Worm (Caenorhabditis elegans) whole organism, young adult: ENCODE data around the gene C07B5.3.

Source experiments
- B0019.2 ChIP-seq: fragments of 200-800 bp; sonication (Bioruptor generic); conservative IDR thresholded peaks from 2 replicates; pipeline ENCODE4 v1.3.6; 2022; ENCODE audit warnings: missing genetic modification reagents, missing genetic modification characterization, missing compliant biosample characterization
- B0261.1 ChIP-seq: sonication (generic microtip); optimal IDR thresholded peaks from 2 replicates; lab custom pipeline; 2016; ENCODE audit warnings: mild to moderate bottlenecking, missing genetic modification characterization, moderate library complexity, missing compliant biosample characterization
- B0336.3 ChIP-seq: fragments of 200-800 bp; sonication (Bioruptor generic); IDR thresholded peaks from 2 replicates; pipeline ENCODE4 v1.3.6; 2022; ENCODE audit warnings: missing genetic modification characterization, missing compliant biosample characterization
- C17E4.6 ChIP-seq: fragments of 200-800 bp; sonication (Bioruptor generic); IDR thresholded peaks from 2 replicates; pipeline ENCODE4 v1.3.6; 2022; ENCODE audit warnings: missing genetic modification reagents, missing genetic modification characterization, missing compliant biosample characterization
- F55B11.4 ChIP-seq: sonication (generic microtip); optimal IDR thresholded peaks from 2 replicates; lab custom pipeline; 2016; ENCODE audit warnings: missing compliant biosample characterization, missing genetic modification characterization, borderline replicate concordance; ENCODE audit not compliant: insufficient read depth
- F57C9.4 ChIP-seq: sonication (generic microtip); optimal IDR thresholded peaks from 2 replicates; lab custom pipeline; 2017; ENCODE audit warnings: mild to moderate bottlenecking, missing genetic modification characterization, missing compliant biosample characterization
- K12H6.12 ChIP-seq: fragments of 200-800 bp; sonication (Bioruptor generic); optimal IDR thresholded peaks from 2 replicates; lab custom pipeline; 2018; ENCODE audit warnings: mild to moderate bottlenecking, missing genetic modification characterization, missing compliant biosample characterization
- Y53F4B.3 ChIP-seq: fragments of 200-800 bp; sonication (Bioruptor generic); IDR thresholded peaks from 2 replicates; pipeline ENCODE4 v1.3.6; 2022; ENCODE audit warnings: missing genetic modification reagents, missing genetic modification characterization, missing compliant biosample characterization
- Y56A3A.18 ChIP-seq: fragments of 200-800 bp; sonication (Bioruptor generic); IDR thresholded peaks from 2 replicates; pipeline ENCODE4 v1.3.6; 2022; ENCODE audit warnings: missing genetic modification reagents, missing genetic modification characterization, missing compliant biosample characterization
- Y67H2A.10 ChIP-seq: fragments of 200-800 bp; sonication (Bioruptor generic); conservative IDR thresholded peaks from 2 replicates; pipeline ENCODE4 v1.3.6; 2022; ENCODE audit warnings: missing genetic modification reagents, missing genetic modification characterization, missing compliant biosample characterization
- Y95B8A.8 ChIP-seq: fragments of 200-800 bp; sonication (Bioruptor generic); IDR thresholded peaks from 2 replicates; pipeline ENCODE4 v1.3.6; 2022; ENCODE audit warnings: missing genetic modification reagents, missing genetic modification characterization, missing compliant biosample characterization
- aptf-3 ChIP-seq: fragments of 200-800 bp; sonication (Bioruptor generic); IDR thresholded peaks from 2 replicates; pipeline ENCODE4 v1.3.6; 2022; ENCODE audit warnings: missing genetic modification characterization, missing compliant biosample characterization
- attf-3 ChIP-seq: fragments of 200-800 bp; sonication (Bioruptor generic); conservative IDR thresholded peaks from 2 replicates; pipeline ENCODE4 v1.3.6; 2022; ENCODE audit warnings: missing genetic modification reagents, missing genetic modification characterization, missing compliant biosample characterization
- cebp-2 ChIP-seq: fragments of 200-800 bp; sonication (Bioruptor generic); IDR thresholded peaks from 2 replicates; pipeline ENCODE4 v1.3.6; 2022; ENCODE audit warnings: missing genetic modification characterization, missing compliant biosample characterization
- ceh-100 ChIP-seq: fragments of 200-800 bp; sonication (Bioruptor generic); IDR thresholded peaks from 2 replicates; pipeline ENCODE4 v1.3.6; 2022; ENCODE audit warnings: missing genetic modification reagents, missing genetic modification characterization, missing compliant biosample characterization
- ceh-40 ChIP-seq: fragments of 200-800 bp; sonication (Bioruptor generic); IDR thresholded peaks from 2 replicates; pipeline ENCODE4 v1.3.6; 2022; ENCODE audit warnings: missing genetic modification characterization, missing compliant biosample characterization
- ceh-58 ChIP-seq: fragments of 200-800 bp; sonication (Bioruptor generic); IDR thresholded peaks from 2 replicates; pipeline ENCODE4 v1.3.6; 2022; ENCODE audit warnings: missing genetic modification characterization, missing compliant biosample characterization
- ceh-79 ChIP-seq: sonication (generic microtip); optimal IDR thresholded peaks from 2 replicates; lab custom pipeline; 2017; ENCODE audit warnings: mild to moderate bottlenecking, missing genetic modification characterization, missing compliant biosample characterization
- ceh-91 ChIP-seq: fragments of 200-800 bp; sonication (Bioruptor generic); IDR thresholded peaks from 2 replicates; pipeline ENCODE4 v1.3.6; 2022; ENCODE audit warnings: missing genetic modification reagents, missing genetic modification characterization, missing compliant biosample characterization
- dox-1 ChIP-seq: fragments of 200-800 bp; sonication (Bioruptor generic); IDR thresholded peaks from 2 replicates; pipeline ENCODE4 v1.3.6; 2022; ENCODE audit warnings: missing genetic modification reagents, missing genetic modification characterization, missing compliant biosample characterization
- ets-4 ChIP-seq: fragments of 200-800 bp; sonication (Bioruptor generic); optimal IDR thresholded peaks from 2 replicates; lab custom pipeline; 2018; ENCODE audit warnings: mild to moderate bottlenecking, missing genetic modification characterization, missing compliant biosample characterization
- hlh-26 ChIP-seq: fragments of 200-800 bp; sonication (Bioruptor generic); conservative IDR thresholded peaks from 2 replicates; pipeline ENCODE4 v1.3.6; 2022; ENCODE audit warnings: missing genetic modification reagents, missing genetic modification characterization, missing compliant biosample characterization
- hmg-1.2 ChIP-seq: fragments of 200-800 bp; sonication (Bioruptor generic); IDR thresholded peaks from 2 replicates; pipeline ENCODE4 v1.3.6; 2022; ENCODE audit warnings: missing genetic modification reagents, missing genetic modification characterization, missing compliant biosample characterization
- let-526 ChIP-seq: fragments of 200-800 bp; sonication (Bioruptor generic); IDR thresholded peaks from 2 replicates; pipeline ENCODE4 v1.3.6; 2022; ENCODE audit warnings: missing genetic modification reagents, missing genetic modification characterization, missing compliant biosample characterization
- lsl-1 ChIP-seq: fragments of 200-800 bp; sonication (Bioruptor generic); optimal IDR thresholded peaks from 2 replicates; lab custom pipeline; 2018; ENCODE audit warnings: mild to moderate bottlenecking, missing genetic modification characterization, moderate library complexity, missing compliant biosample characterization
- madf-3 ChIP-seq: fragments of 200-800 bp; sonication (Bioruptor generic); IDR thresholded peaks from 2 replicates; pipeline ENCODE4 v1.3.6; 2022; ENCODE audit warnings: missing genetic modification reagents, missing genetic modification characterization, missing compliant biosample characterization
- mcd-1 ChIP-seq: fragments of 200-800 bp; sonication (Bioruptor generic); IDR thresholded peaks from 2 replicates; pipeline ENCODE4 v1.3.6; 2022; ENCODE audit warnings: missing genetic modification reagents, missing genetic modification characterization, missing compliant biosample characterization
- nfya-2 ChIP-seq: fragments of 200-800 bp; sonication (Bioruptor generic); IDR thresholded peaks from 2 replicates; pipeline ENCODE4 v1.3.6; 2022; ENCODE audit warnings: missing genetic modification reagents, missing genetic modification characterization, missing compliant biosample characterization
- nhr-27 ChIP-seq: fragments of 200-800 bp; sonication (Bioruptor generic); optimal IDR thresholded peaks from 2 replicates; lab custom pipeline; 2018; ENCODE audit warnings: mild to moderate bottlenecking, missing genetic modification characterization, moderate library complexity, missing compliant biosample characterization
- rcor-1 ChIP-seq: fragments of 200-800 bp; sonication (Bioruptor generic); IDR thresholded peaks from 2 replicates; pipeline ENCODE4 v1.3.6; 2022; ENCODE audit warnings: missing genetic modification reagents, missing genetic modification characterization, missing compliant biosample characterization
- rec-8 ChIP-seq, 2 experiments: sonication (generic microtip); optimal IDR thresholded peaks; 2 replicates each; lab custom pipeline; 2016; ENCODE audit warnings: mild to moderate bottlenecking in 2 of 2, missing genetic modification characterization in 2 of 2, missing genetic modification reagents in 2 of 2, missing genotype in 2 of 2, missing biosample characterization in 1 of 2, missing compliant biosample characterization in 1 of 2, moderate library complexity in 1 of 2
- repo-1 ChIP-seq: sonication (generic microtip); optimal IDR thresholded peaks from 2 replicates; lab custom pipeline; 2017; ENCODE audit warnings: mild to moderate bottlenecking, missing genetic modification characterization, missing compliant biosample characterization
- sdz-38 ChIP-seq: sonication (generic microtip); optimal IDR thresholded peaks from 2 replicates; lab custom pipeline; 2016; ENCODE audit warnings: missing genotype, missing genetic modification characterization, missing compliant biosample characterization
- snpc-4 ChIP-seq, 5 experiments: fragments of 150-350 bp in 1 of 5; sonication (generic microtip) in 4 of 5; optimal IDR thresholded peaks; 2 replicates each; lab custom pipeline; 2014 to 2018; ENCODE audit warnings: missing genetic modification characterization in 5 of 5, missing biosample characterization in 3 of 5, antibody characterized with exemption in 2 of 5, mild to moderate bottlenecking in 2 of 5, missing compliant biosample characterization in 2 of 5, missing genotype in 2 of 5, moderate library complexity in 2 of 5, missing genetic modification reagents in 1 of 5
- somi-1 ChIP-seq: fragments of 200-800 bp; sonication (Bioruptor generic); optimal IDR thresholded peaks from 2 replicates; lab custom pipeline; 2018; ENCODE audit warnings: mild to moderate bottlenecking, missing genetic modification characterization, missing compliant biosample characterization
- sptf-2 ChIP-seq: fragments of 200-800 bp; sonication (Bioruptor generic); optimal IDR thresholded peaks from 2 replicates; lab custom pipeline; 2018; ENCODE audit warnings: mild to moderate bottlenecking, missing genetic modification characterization, missing compliant biosample characterization
- tlf-1 ChIP-seq: fragments of 200-800 bp; sonication (Bioruptor generic); optimal IDR thresholded peaks from 2 replicates; lab custom pipeline; 2018; ENCODE audit warnings: mild to moderate bottlenecking, missing genetic modification characterization, missing compliant biosample characterization
- ztf-28 ChIP-seq: fragments of 200-800 bp; sonication (Bioruptor generic); IDR thresholded peaks from 2 replicates; pipeline ENCODE4 v1.3.6; 2022; ENCODE audit warnings: missing genetic modification reagents, missing genetic modification characterization, missing compliant biosample characterization

C07B5.3 gene

DNA sequence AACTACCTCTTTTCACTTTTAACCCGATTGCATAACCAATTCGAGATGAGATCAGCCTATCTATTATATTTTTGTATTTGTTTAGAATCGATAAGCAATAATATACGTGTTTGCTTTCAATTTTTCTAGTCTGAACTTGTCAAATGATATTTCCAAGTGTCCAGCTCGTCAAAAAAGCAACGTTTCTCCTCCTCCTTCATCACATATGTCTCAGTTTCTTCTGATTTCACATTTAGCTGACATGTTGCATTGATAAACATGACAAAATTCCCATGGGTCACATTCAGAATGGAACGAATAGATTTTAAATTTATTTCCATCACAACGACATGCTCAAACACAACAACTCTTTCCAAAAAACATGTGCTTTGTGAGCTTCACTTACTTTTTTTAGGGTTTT is 23.7 kb downstream of the C07B5.3 start:
- TF ChIP-seq mcd-1 (GFP tag; lab: Robert Waterston, UW) (no peak), ceh-79 (tag; lab: Kevin White, UChicago) (no peak), Y95B8A.8 (no peak), sptf-2 (GFP tag; lab: Kevin White, UChicago) (no peak), Y53F4B.3 (no peak), tlf-1 (no peak), F57C9.4 (no peak), sdz-38 (tag; lab: Kevin White, UChicago) (no peak), ets-4 (GFP tag; lab: Kevin White, UChicago) (no peak), somi-1 (GFP tag; lab: Kevin White, UChicago) (no peak)

DNA sequence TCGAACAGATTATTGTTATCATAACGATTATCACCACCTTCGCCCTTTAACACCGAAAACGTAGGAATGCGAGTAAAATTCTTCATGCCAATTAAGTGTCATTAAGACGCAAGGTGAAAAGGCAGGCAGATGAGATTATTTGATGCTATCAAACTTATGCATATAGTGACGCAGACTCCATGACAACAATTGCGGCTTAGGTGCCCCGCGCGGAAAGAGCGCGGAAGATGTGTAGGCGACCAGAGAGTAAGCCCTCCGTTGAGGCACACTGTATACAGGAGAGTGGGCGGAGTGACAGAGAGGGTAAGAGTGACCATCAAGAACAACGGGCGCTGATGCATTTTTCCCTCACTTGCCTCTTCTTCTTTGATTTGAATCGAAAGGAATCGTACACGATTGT is 28.4 kb downstream of the C07B5.3 start:
- TF ChIP-seq hmg-1.2 (GFP tag; lab: Robert Waterston, UW) (no peak), B0336.3 (GFP tag; lab: Robert Waterston, UW) (no peak), tlf-1 (no peak), C17E4.6 (GFP tag; lab: Robert Waterston, UW) (no peak), aptf-3 (no peak)

DNA sequence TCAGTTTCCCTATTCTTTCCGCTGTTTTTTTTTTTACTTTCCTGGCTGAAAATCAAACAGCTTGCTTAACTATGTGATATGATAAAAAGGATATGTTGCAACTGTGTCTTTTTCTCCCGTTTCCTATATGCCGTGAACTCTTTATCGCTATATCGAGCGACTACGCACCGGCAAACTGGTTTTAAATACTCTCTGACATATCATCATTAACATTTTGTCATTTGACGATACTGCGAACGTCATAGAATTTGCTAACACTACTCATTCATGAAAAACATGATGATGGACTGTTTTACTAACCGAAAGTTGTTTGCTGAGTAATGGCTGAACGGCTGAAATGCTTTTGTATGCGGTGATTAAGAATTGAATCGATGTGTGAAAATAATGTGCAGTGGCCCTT is 31.6 kb downstream of the C07B5.3 start:
- TF ChIP-seq attf-3 (GFP tag; lab: Robert Waterston, UW): no peak
- TF ChIP-seq hlh-26 (GFP tag; lab: Robert Waterston, UW): no peak
- TF ChIP-seq dox-1 (GFP tag; lab: Robert Waterston, UW): no peak
- TF ChIP-seq madf-3 (GFP tag; lab: Robert Waterston, UW): no peak
- TF ChIP-seq B0261.1 (tag; lab: Kevin White, UChicago): no peak
- TF ChIP-seq snpc-4 (GFP tag; optimal IDR thresholded peaks at IDR 0.05; lab: Kevin White, UChicago): no peak
- no peak for TF ChIP-seq snpc-4 (tag; optimal IDR thresholded peaks at IDR 0.05; lab: Kevin White, UChicago)
- no peak for TF ChIP-seq ztf-28 (GFP tag; lab: Robert Waterston, UW)
- no peak for TF ChIP-seq lsl-1 (GFP tag; lab: Kevin White, UChicago)
- no peak for TF ChIP-seq repo-1 (tag; lab: Kevin White, UChicago)
- no peak for TF ChIP-seq K12H6.12 (tag; lab: Kevin White, UChicago)
- no peak for TF ChIP-seq let-526
- no peak for TF ChIP-seq cebp-2
- no peak for TF ChIP-seq nhr-27
- TF ChIP-seq somi-1 (GFP tag; lab: Kevin White, UChicago): no peak
- no peak for TF ChIP-seq ceh-40
- no peak for TF ChIP-seq ceh-58 (GFP tag; lab: Robert Waterston, UW)
- no peak for TF ChIP-seq rec-8 (tag; optimal IDR thresholded peaks at IDR 0.05; lab: Kevin White, UChicago)
- TF ChIP-seq Y56A3A.18 (GFP tag; lab: Robert Waterston, UW): no peak

DNA sequence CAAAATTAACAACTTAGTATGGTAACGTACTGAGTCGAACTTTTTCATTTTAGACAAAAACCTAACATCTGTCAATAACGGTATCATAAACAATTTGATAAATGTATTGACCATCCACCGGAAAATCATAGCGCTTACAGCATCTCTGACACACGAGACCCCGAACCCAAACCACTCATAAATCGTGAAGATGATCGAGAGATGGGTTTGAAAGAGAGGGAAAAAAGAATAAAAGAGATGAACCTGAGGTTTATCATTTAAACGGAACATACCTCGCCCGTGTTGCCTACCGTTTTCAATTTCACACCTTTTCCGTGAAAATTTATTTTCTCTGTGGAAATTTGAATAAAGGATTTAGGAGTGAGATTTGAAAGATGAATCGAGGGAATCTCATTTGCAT is 33.4 kb downstream of the C07B5.3 start:
- TF ChIP-seq rcor-1 (GFP tag; lab: Robert Waterston, UW): no peak
- TF ChIP-seq sptf-2 (GFP tag; lab: Kevin White, UChicago): no peak
- TF ChIP-seq Y67H2A.10 (GFP tag; lab: Robert Waterston, UW): no peak
- no peak for TF ChIP-seq B0336.3 (GFP tag; lab: Robert Waterston, UW)
- no peak for TF ChIP-seq ceh-100
- TF ChIP-seq B0019.2 (GFP tag; lab: Robert Waterston, UW): no peak
- no peak for TF ChIP-seq ceh-91
- TF ChIP-seq nfya-2: no peak
- no peak for TF ChIP-seq F55B11.4 (tag; lab: Kevin White, UChicago)
